Worm (Caenorhabditis elegans): ENCODE results near the gene flad-1.

DNA sequence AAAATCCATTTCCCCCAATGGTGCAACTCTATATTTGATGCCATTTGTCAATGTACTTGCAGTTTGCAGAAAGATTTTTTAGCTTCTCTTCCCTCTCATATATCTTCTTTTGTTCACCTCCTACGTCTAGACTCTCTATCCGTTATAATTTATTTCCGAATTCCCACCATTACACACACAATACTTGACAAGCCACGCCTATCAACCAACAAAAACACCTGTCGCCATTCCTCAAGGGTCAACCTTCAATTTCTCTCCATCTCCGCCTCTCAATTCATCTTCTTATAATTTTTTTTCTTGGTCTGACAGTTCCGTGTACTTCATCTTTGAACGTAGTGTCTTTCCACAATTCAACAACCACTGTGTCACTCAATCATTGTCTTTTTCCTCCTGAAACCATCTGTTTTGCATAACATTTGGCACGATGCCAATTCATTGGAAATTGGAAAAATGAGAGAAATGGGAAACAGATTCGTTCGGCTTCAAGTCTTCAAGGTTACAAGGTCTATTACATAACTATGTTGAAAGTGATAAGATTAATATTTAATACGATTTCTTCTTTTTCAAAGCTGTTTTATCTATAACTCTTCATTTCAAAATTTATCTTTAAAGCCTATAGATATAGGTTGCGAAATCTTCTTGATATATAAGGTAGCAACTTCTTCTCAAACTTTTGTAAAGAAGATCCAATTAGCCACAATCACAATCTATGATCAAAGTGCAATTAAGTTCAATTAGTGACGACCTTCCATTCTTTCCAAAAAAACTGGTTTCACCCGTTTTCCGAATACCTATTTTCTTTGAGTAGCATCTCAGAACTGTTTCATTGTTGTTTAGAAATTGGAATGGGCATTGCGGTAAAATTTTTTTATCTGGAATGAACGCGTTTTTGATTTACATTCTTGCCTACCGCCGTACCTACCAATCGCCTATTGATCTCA is 43.0 kb downstream of the flad-1 start:
- TF ChIP-seq nhr-6 (tag; optimal IDR thresholded peaks at IDR 0.05) (no peak), Y55F3AM.14 (GFP tag; optimal IDR thresholded peaks at IDR 0.05) (no peak), unc-39 (tag; optimal IDR thresholded peaks at IDR 0.05) (no peak), blmp-1 (tag; optimal IDR thresholded peaks at IDR 0.05; ENCODE audit: insufficient read depth) (no peak)

All from whole organism, L2 larva.